Fruit fly (Drosophila melanogaster) whole organism, prepupa: Measurements from ENCODE around the gene Cyp4g15.
A peak's percentile ranks its signal among the peaks of the same experiment; 100 is the strongest.

Source experiments
- Blimp-1 ChIP-seq: fragments of 200-800 bp; sonication (Bioruptor generic); optimal IDR thresholded peaks from 3 replicates; lab custom pipeline; 2017; ENCODE audit warnings: missing biosample characterization, missing genetic modification characterization, mild to moderate bottlenecking, moderate library complexity, missing genetic modification reagents
- CG10669 ChIP-seq: fragments of 200-800 bp; sonication (Bioruptor generic); optimal IDR thresholded peaks from 3 replicates; lab custom pipeline; 2018; ENCODE audit warnings: missing biosample characterization, mild to moderate bottlenecking, missing genetic modification characterization, moderate library complexity
- CG11294 ChIP-seq: fragments of 200-800 bp; sonication (Bioruptor generic); IDR thresholded peaks from 2 replicates; pipeline ENCODE4 v1.3.6; 2022; ENCODE audit warnings: missing biosample characterization, missing genetic modification characterization
- CG11762 ChIP-seq: fragments of 200-800 bp; sonication (Bioruptor generic); optimal IDR thresholded peaks from 3 replicates; lab custom pipeline; 2016; ENCODE audit warnings: missing biosample characterization, missing genetic modification characterization; ENCODE audit not compliant: insufficient read depth
- CG1621 ChIP-seq: fragments of 200-800 bp; sonication (Bioruptor generic); optimal IDR thresholded peaks from 3 replicates; lab custom pipeline; 2018; ENCODE audit warnings: missing biosample characterization, mild to moderate bottlenecking, missing genetic modification characterization
- CG16779 ChIP-seq: fragments of 200-800 bp; sonication (Bioruptor generic); optimal IDR thresholded peaks from 3 replicates; lab custom pipeline; 2017; ENCODE audit warnings: missing biosample characterization, mild to moderate bottlenecking, missing genetic modification characterization
- CG3032 ChIP-seq: fragments of 200-800 bp; optimal IDR thresholded peaks from 2 replicates; lab custom pipeline; 2019; ENCODE audit warnings: missing biosample characterization, mild to moderate bottlenecking, missing genetic modification characterization, moderate library complexity
- CG31627 ChIP-seq: fragments of 200-800 bp; sonication (Bioruptor generic); optimal IDR thresholded peaks from 3 replicates; lab custom pipeline; 2016; ENCODE audit warnings: missing biosample characterization, missing genetic modification characterization
- CG32006 ChIP-seq: fragments of 200-800 bp; sonication (Bioruptor generic); optimal IDR thresholded peaks from 3 replicates; lab custom pipeline; 2017; ENCODE audit warnings: missing biosample characterization, mild to moderate bottlenecking, missing genetic modification characterization
- CG34406 ChIP-seq: fragments of 200-800 bp; sonication (Bioruptor generic); optimal IDR thresholded peaks from 3 replicates; lab custom pipeline; 2016; ENCODE audit warnings: missing biosample characterization, missing genetic modification characterization
- CG3919 ChIP-seq: fragments of 200-800 bp; sonication (Bioruptor generic); optimal IDR thresholded peaks from 3 replicates; lab custom pipeline; 2016; ENCODE audit warnings: missing biosample characterization, missing genetic modification characterization
- CG4318 ChIP-seq: fragments of 200-800 bp; sonication (Bioruptor generic); optimal IDR thresholded peaks from 3 replicates; lab custom pipeline; 2017; ENCODE audit warnings: missing biosample characterization, mild to moderate bottlenecking, missing genetic modification characterization
- CG6163 ChIP-seq: fragments of 200-800 bp; sonication (Bioruptor generic); IDR thresholded peaks from 3 replicates; pipeline ENCODE4 v1.3.6; 2022; ENCODE audit warnings: missing biosample characterization, missing genetic modification characterization
- CG6276 ChIP-seq: fragments of 200-800 bp; sonication (Bioruptor generic); optimal IDR thresholded peaks from 2 replicates; lab custom pipeline; 2017; ENCODE audit warnings: missing biosample characterization, mild to moderate bottlenecking, missing genetic modification characterization
- CG6792 ChIP-seq: fragments of 200-800 bp; sonication (Bioruptor generic); optimal IDR thresholded peaks from 3 replicates; lab custom pipeline; 2016; ENCODE audit warnings: missing biosample characterization, missing genetic modification characterization
- CG6808 ChIP-seq: fragments of 200-800 bp; sonication (Bioruptor generic); optimal IDR thresholded peaks from 3 replicates; lab custom pipeline; 2017; ENCODE audit warnings: missing biosample characterization, missing genetic modification characterization, mild to moderate bottlenecking, moderate library complexity, missing genetic modification reagents
- CG6854 ChIP-seq: fragments of 200-800 bp; sonication (Bioruptor generic); optimal IDR thresholded peaks from 2 replicates; lab custom pipeline; 2017; ENCODE audit warnings: missing biosample characterization, mild to moderate bottlenecking, missing genetic modification characterization
- CG7368 ChIP-seq: fragments of 200-800 bp; sonication (Bioruptor generic); optimal IDR thresholded peaks from 3 replicates; lab custom pipeline; 2016; ENCODE audit warnings: missing biosample characterization, missing genetic modification characterization
- CG8319 ChIP-seq: fragments of 200-800 bp; sonication (Bioruptor generic); optimal IDR thresholded peaks from 3 replicates; lab custom pipeline; 2016; ENCODE audit warnings: missing biosample characterization, missing genetic modification characterization
- CG8632 ChIP-seq: fragments of 200-800 bp; sonication (Bioruptor generic); optimal IDR thresholded peaks from 3 replicates; lab custom pipeline; 2016; ENCODE audit warnings: missing biosample characterization, missing genetic modification characterization
- CG9139 ChIP-seq: fragments of 200-800 bp; sonication (Bioruptor generic); optimal IDR thresholded peaks from 3 replicates; lab custom pipeline; 2017; ENCODE audit warnings: missing biosample characterization, mild to moderate bottlenecking, missing genetic modification characterization
- Eip78C ChIP-seq: fragments of 200-800 bp; sonication (Bioruptor generic); peaks from one replicate; lab custom pipeline; 2016; ENCODE audit warnings: missing biosample characterization, missing genetic modification characterization
- Eip93F ChIP-seq: fragments of 200-800 bp; sonication (Bioruptor generic); optimal IDR thresholded peaks from 2 replicates; lab custom pipeline; 2016; ENCODE audit warnings: missing biosample characterization, mild to moderate bottlenecking, missing genetic modification characterization
- Ets21C ChIP-seq: fragments of 200-800 bp; sonication (Bioruptor generic); optimal IDR thresholded peaks from 3 replicates; lab custom pipeline; 2016; ENCODE audit warnings: missing biosample characterization, missing genetic modification characterization
- Ets96B ChIP-seq: fragments of 200-800 bp; optimal IDR thresholded peaks from 2 replicates; lab custom pipeline; 2019; ENCODE audit warnings: missing biosample characterization, mild to moderate bottlenecking, missing genetic modification characterization, moderate library complexity
- Gug ChIP-seq: fragments of 200-800 bp; sonication (Bioruptor generic); IDR thresholded peaks from 2 replicates; pipeline ENCODE4 v1.3.6; 2022; ENCODE audit warnings: missing biosample characterization, missing genetic modification characterization
- Hr38 ChIP-seq: sonication (Bioruptor generic); optimal IDR thresholded peaks from 2 replicates; lab custom pipeline; 2016; ENCODE audit warnings: missing biosample characterization, missing genetic modification characterization
- Lpt ChIP-seq: fragments of 200-800 bp; sonication (Bioruptor generic); optimal IDR thresholded peaks from 3 replicates; lab custom pipeline; 2016; ENCODE audit warnings: missing biosample characterization, missing genetic modification characterization
- Met ChIP-seq: fragments of 200-800 bp; sonication (Bioruptor generic); optimal IDR thresholded peaks from 3 replicates; lab custom pipeline; 2016; ENCODE audit warnings: missing biosample characterization, missing genetic modification characterization
- OdsH ChIP-seq: fragments of 200-800 bp; sonication (Bioruptor generic); optimal IDR thresholded peaks from 3 replicates; lab custom pipeline; 2016; ENCODE audit warnings: missing biosample characterization, missing genetic modification characterization
- Smox ChIP-seq: fragments of 200-800 bp; sonication (Bioruptor generic); optimal IDR thresholded peaks from 3 replicates; lab custom pipeline; 2016; ENCODE audit warnings: missing biosample characterization, missing genetic modification characterization
- Sox15 ChIP-seq: fragments of 200-800 bp; sonication (Bioruptor generic); optimal IDR thresholded peaks from 3 replicates; lab custom pipeline; 2016; ENCODE audit warnings: missing biosample characterization, missing genetic modification characterization
- achi ChIP-seq: fragments of 200-800 bp; sonication (Bioruptor generic); optimal IDR thresholded peaks from 3 replicates; lab custom pipeline; 2016; ENCODE audit warnings: missing biosample characterization, missing genetic modification characterization
- acj6 ChIP-seq: fragments of 200-800 bp; sonication (Bioruptor generic); optimal IDR thresholded peaks from 3 replicates; lab custom pipeline; 2016; ENCODE audit warnings: missing biosample characterization, missing genetic modification characterization
- dsx ChIP-seq: fragments of 200-800 bp; optimal IDR thresholded peaks from 3 replicates; lab custom pipeline; 2019; ENCODE audit warnings: missing biosample characterization, mild to moderate bottlenecking, missing genetic modification characterization, moderate library complexity; ENCODE audit not compliant: poor library complexity, severe bottlenecking
- eg ChIP-seq: fragments of 200-800 bp; sonication (Bioruptor generic); IDR thresholded peaks from 3 replicates; pipeline ENCODE4 v1.3.6; 2022; ENCODE audit warnings: missing biosample characterization, missing genetic modification characterization
- esn ChIP-seq: fragments of 200-800 bp; sonication (Bioruptor generic); optimal IDR thresholded peaks from 2 replicates; lab custom pipeline; 2016; ENCODE audit warnings: missing biosample characterization, mild to moderate bottlenecking, missing genetic modification characterization, moderate library complexity
- fd59A ChIP-seq: fragments of 200-800 bp; sonication (Bioruptor generic); optimal IDR thresholded peaks from 2 replicates; lab custom pipeline; 2017; ENCODE audit warnings: missing biosample characterization, mild to moderate bottlenecking, missing genetic modification characterization, missing genetic modification reagents
- fkh ChIP-seq: fragments of 200-800 bp; sonication (Bioruptor generic); optimal IDR thresholded peaks from 3 replicates; lab custom pipeline; 2017; ENCODE audit warnings: missing biosample characterization, mild to moderate bottlenecking, missing genetic modification characterization, moderate library complexity
- net ChIP-seq: fragments of 200-800 bp; sonication (Bioruptor generic); optimal IDR thresholded peaks from 3 replicates; lab custom pipeline; 2016; ENCODE audit warnings: missing biosample characterization, missing genetic modification characterization
- pdm3 ChIP-seq: fragments of 200-800 bp; sonication (Bioruptor generic); optimal IDR thresholded peaks from 3 replicates; lab custom pipeline; 2016; ENCODE audit warnings: missing biosample characterization, missing genetic modification characterization
- salr ChIP-seq, 2 experiments: fragments of 200-800 bp; sonication (Bioruptor generic); optimal IDR thresholded peaks; 3 replicates each; lab custom pipeline; 2016 to 2018; ENCODE audit warnings: missing biosample characterization in 2 of 2, missing genetic modification characterization in 2 of 2, mild to moderate bottlenecking in 1 of 2
- svp ChIP-seq: fragments of 200-800 bp; sonication (Bioruptor generic); peaks from one replicate; lab custom pipeline; 2016; ENCODE audit warnings: missing biosample characterization, missing genetic modification characterization
- topi ChIP-seq: fragments of 200-800 bp; sonication (Bioruptor generic); optimal IDR thresholded peaks from 3 replicates; lab custom pipeline; 2016; ENCODE audit warnings: missing biosample characterization, missing genetic modification characterization
- vri ChIP-seq: fragments of 200-800 bp; sonication (Bioruptor generic); optimal IDR thresholded peaks from 3 replicates; lab custom pipeline; 2016; ENCODE audit warnings: missing biosample characterization, mild to moderate bottlenecking, missing genetic modification characterization

Gene Cyp4g15

dm6 chrX:11449476-11450119 is 27.3 kb upstream of the Cyp4g15 start (continued):
- TF ChIP-seq Ets21C (GFP tag; lab: Kevin White, UChicago) (peak; percentile 80), CG6808 (peak; percentile 22), OdsH (peak; percentile 57), pdm3 (GFP tag; lab: Kevin White, UChicago) (peak; percentile 70), CG3032 (peak; percentile 31), CG32006 (peak; percentile 49), CG6276 (peak; percentile 52), CG6792 (GFP tag; lab: Kevin White, UChicago) (peak; percentile 72), CG4318 (no peak), CG9139 (GFP tag; lab: Kevin White, UChicago) (no peak), Ets96B (tag; lab: Kevin White, UChicago) (peak; percentile 2), Lpt (GFP tag; lab: Kevin White, UChicago) (peak; percentile 10), fkh (GFP tag; lab: Kevin White, UChicago) (peak; percentile 54), acj6 (GFP tag; lab: Kevin White, UChicago) (peak; percentile 59), CG8319 (GFP tag; lab: Kevin White, UChicago) (peak; percentile 38), achi (peak; percentile 57), topi (GFP tag; lab: Kevin White, UChicago) (peak; percentile 89), CG34406 (GFP tag; lab: Kevin White, UChicago) (peak; percentile 66), Gug (peak; percentile 69), CG6163 (GFP tag; lab: Robert Waterston, UW) (peak; percentile 80), vri (GFP tag; lab: Kevin White, UChicago) (peak; percentile 73)

DNA sequence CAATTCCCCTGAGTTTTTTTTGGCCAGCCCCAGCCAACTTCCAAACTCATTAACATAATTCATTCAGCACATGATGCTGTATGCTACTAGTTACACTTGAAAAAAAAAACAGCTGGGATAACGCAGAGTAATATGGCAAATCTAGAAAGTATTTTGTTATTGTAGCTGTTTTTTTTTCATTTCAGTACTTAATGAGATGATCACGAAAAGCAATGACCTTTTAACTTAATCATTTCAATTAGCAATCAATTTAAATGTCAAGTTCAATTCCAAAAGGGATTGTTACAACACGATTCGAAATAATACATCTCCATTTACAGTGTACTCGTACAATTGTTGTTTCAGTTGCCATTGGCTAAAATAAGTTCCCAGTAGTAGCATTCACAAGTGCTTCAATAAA is 26.5 kb upstream of the Cyp4g15 start:
- peak; percentile 59 for TF ChIP-seq svp
- peak; percentile 69 for TF ChIP-seq Eip78C (GFP tag; lab: Kevin White, UChicago)
- peak; percentile 23 for TF ChIP-seq pdm3 (GFP tag; lab: Kevin White, UChicago)
- no peak for TF ChIP-seq CG10669 (GFP tag; lab: Kevin White, UChicago)
- TF ChIP-seq, all 60 proteins: peak for 3

DNA sequence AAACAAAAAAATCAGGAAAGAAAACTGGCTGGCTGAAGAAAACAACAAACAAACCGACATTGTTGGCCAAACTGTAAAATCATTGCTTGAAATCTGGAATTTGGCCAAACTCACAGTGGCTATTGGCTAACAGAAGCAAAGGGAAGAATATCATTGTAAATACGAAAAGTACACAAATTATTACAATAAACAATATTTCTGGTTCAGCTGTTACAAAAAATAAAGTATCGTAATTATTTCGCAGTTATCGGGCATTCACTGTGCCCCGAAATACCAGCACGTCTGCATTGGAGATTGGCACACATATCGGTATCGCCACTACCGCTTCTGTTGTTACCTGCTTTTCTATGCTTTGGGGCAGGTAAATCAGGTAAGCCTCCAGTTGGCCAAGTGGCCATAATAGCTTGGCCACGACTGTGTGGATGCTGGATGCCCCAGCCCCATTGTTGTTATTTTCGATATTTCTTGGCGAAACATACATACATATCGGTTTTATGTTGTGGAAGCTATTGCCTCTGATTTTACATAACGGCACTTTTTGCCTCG is 25.8 kb upstream of the Cyp4g15 start:
- peak; percentile 67 for TF ChIP-seq svp
- no peak for TF ChIP-seq CG3032
- no peak for TF ChIP-seq CG8319 (GFP tag; lab: Kevin White, UChicago)
- peak; percentile 66 for TF ChIP-seq OdsH
- TF ChIP-seq achi = peak; percentile 10
- no peak for TF ChIP-seq CG6792 (GFP tag; lab: Kevin White, UChicago)
- no peak for TF ChIP-seq salr (GFP tag; optimal IDR thresholded peaks at IDR 0.05; lab: Kevin White, UChicago)
- TF ChIP-seq CG7368 = no peak
- TF ChIP-seq Blimp-1 = no peak
- no peak for TF ChIP-seq Sox15 (GFP tag; lab: Kevin White, UChicago)
- peak; percentile 23 for TF ChIP-seq CG31627 (GFP tag; lab: Kevin White, UChicago)
- no peak for TF ChIP-seq fkh (GFP tag; lab: Kevin White, UChicago)
- TF ChIP-seq Smox (GFP tag; lab: Kevin White, UChicago) = peak; percentile 9
- peak; percentile 86 for TF ChIP-seq eg (GFP tag; lab: Robert Waterston, UW)
- peak; percentile 65 for TF ChIP-seq CG6276
- peak; percentile 49 for TF ChIP-seq Hr38 (GFP tag; lab: Kevin White, UChicago)
- TF ChIP-seq Eip93F (GFP tag; lab: Kevin White, UChicago) = no peak
- TF ChIP-seq CG1621 (tag; lab: Kevin White, UChicago) = no peak
- no peak for TF ChIP-seq Ets21C (GFP tag; lab: Kevin White, UChicago)
- TF ChIP-seq CG8632 = no peak
- no peak for TF ChIP-seq CG16779 (tag; lab: Kevin White, UChicago)
- TF ChIP-seq CG3919 (GFP tag; lab: Kevin White, UChicago) = peak; percentile 6
- TF ChIP-seq fd59A = no peak
- peak; percentile 44 for TF ChIP-seq Lpt (GFP tag; lab: Kevin White, UChicago)
- peak; percentile 35 for TF ChIP-seq net (GFP tag; lab: Kevin White, UChicago)
- TF ChIP-seq Met = peak; percentile 28
- TF ChIP-seq esn (GFP tag; lab: Kevin White, UChicago) = peak; percentile 8
- TF ChIP-seq CG11294 (GFP tag; lab: Robert Waterston, UW) = peak; percentile 39; the same call in 1 of the 2 replicates
- TF ChIP-seq vri (GFP tag; lab: Kevin White, UChicago) = no peak
- TF ChIP-seq CG6854 (GFP tag; lab: Kevin White, UChicago) = no peak
- no peak for TF ChIP-seq CG11762 (GFP tag; lab: Kevin White, UChicago)
- peak; percentile 41 for TF ChIP-seq acj6 (GFP tag; lab: Kevin White, UChicago)
- TF ChIP-seq dsx (GFP tag; lab: Kevin White, UChicago) = no peak
- peak; percentile 59; the same call in 2 of the 3 replicates for TF ChIP-seq CG6163 (GFP tag; lab: Robert Waterston, UW)
